Fruit fly (Drosophila melanogaster) whole organism, embryonic: ENCODE results near the gene CG31538.
A peak's percentile ranks its signal among the peaks of the same experiment; 100 is the strongest.

Experiments
- Bdp1 ChIP-seq: fragments of 200-800 bp; sonication (Bioruptor generic); optimal IDR thresholded peaks from 3 replicates; lab custom pipeline; 2016; ENCODE audit warnings: missing biosample characterization, missing genetic modification characterization
- CG10979 ChIP-seq: fragments of 200-800 bp; sonication (Bioruptor generic); optimal IDR thresholded peaks from 2 replicates; lab custom pipeline; 2018; ENCODE audit warnings: missing biosample characterization, mild to moderate bottlenecking, missing genetic modification characterization, moderate library complexity
- CG11247 ChIP-seq: fragments of 200-800 bp; sonication (Bioruptor generic); IDR thresholded peaks from 2 replicates; pipeline ENCODE4 v1.3.6; 2022; ENCODE audit warnings: missing biosample characterization, missing genetic modification characterization
- CG11456 ChIP-seq: fragments of 200-800 bp; sonication (Bioruptor generic); IDR thresholded peaks from 3 replicates; pipeline ENCODE4 v1.3.6; 2022; ENCODE audit warnings: missing biosample characterization, missing genetic modification characterization
- CG1233 ChIP-seq: fragments of 200-800 bp; sonication (Bioruptor generic); optimal IDR thresholded peaks from 4 replicates; lab custom pipeline; 2018; ENCODE audit warnings: missing biosample characterization, mild to moderate bottlenecking, missing genetic modification characterization
- CG12942 ChIP-seq: fragments of 200-800 bp; sonication (Bioruptor generic); optimal IDR thresholded peaks from 3 replicates; lab custom pipeline; 2016; ENCODE audit warnings: missing biosample characterization, missing genetic modification characterization
- CG14441 ChIP-seq: fragments of 200-800 bp; sonication (Bioruptor generic); IDR thresholded peaks from 2 replicates; pipeline ENCODE4 v1.3.6; 2022; ENCODE audit warnings: missing biosample characterization, missing genetic modification characterization
- CG14965 ChIP-seq: fragments of 200-800 bp; sonication (Bioruptor generic); optimal IDR thresholded peaks from 2 replicates; lab custom pipeline; 2016; ENCODE audit warnings: missing biosample characterization, missing genetic modification characterization, borderline replicate concordance
- CG17802 ChIP-seq: fragments of 200-800 bp; sonication (Bioruptor generic); optimal IDR thresholded peaks from 2 replicates; lab custom pipeline; 2018; ENCODE audit warnings: missing biosample characterization, mild to moderate bottlenecking, missing genetic modification characterization, moderate library complexity
- CG18262 ChIP-seq: fragments of 200-800 bp; optimal IDR thresholded peaks from 3 replicates; lab custom pipeline; 2019; ENCODE audit warnings: missing biosample characterization, mild to moderate bottlenecking, missing genetic modification characterization, moderate library complexity
- CG2116 ChIP-seq: fragments of 200-800 bp; sonication (Bioruptor generic); optimal IDR thresholded peaks from 3 replicates; lab custom pipeline; 2018; ENCODE audit warnings: missing biosample characterization, mild to moderate bottlenecking, missing genetic modification characterization
- CG31441 ChIP-seq: fragments of 200-800 bp; sonication (Bioruptor generic); IDR thresholded peaks from 2 replicates; pipeline ENCODE4 v1.3.6; 2022; ENCODE audit warnings: missing biosample characterization, missing genetic modification characterization
- CG4617 ChIP-seq: fragments of 200-800 bp; sonication (Bioruptor generic); optimal IDR thresholded peaks from 3 replicates; lab custom pipeline; 2016; ENCODE audit warnings: missing biosample characterization, missing genetic modification characterization, borderline replicate concordance
- CG4707 ChIP-seq: fragments of 200-800 bp; sonication (Bioruptor generic); optimal IDR thresholded peaks from 2 replicates; lab custom pipeline; 2018; ENCODE audit warnings: missing biosample characterization, mild to moderate bottlenecking, missing genetic modification characterization, moderate library complexity
- CG8388 ChIP-seq: fragments of 200-800 bp; sonication (Bioruptor generic); optimal IDR thresholded peaks from 2 replicates; lab custom pipeline; 2019; ENCODE audit warnings: missing biosample characterization, mild to moderate bottlenecking, missing genetic modification characterization, moderate library complexity
- CG9215 ChIP-seq: fragments of 200-800 bp; sonication (Bioruptor generic); IDR thresholded peaks from 2 replicates; pipeline ENCODE4 v1.3.6; 2022; ENCODE audit warnings: missing biosample characterization, missing genetic modification characterization
- Dip3 ChIP-seq: fragments of 200-800 bp; sonication (Bioruptor generic); optimal IDR thresholded peaks from 3 replicates; lab custom pipeline; 2016; ENCODE audit warnings: missing biosample characterization, missing genetic modification characterization
- E2f1 ChIP-seq: fragments of 200-800 bp; sonication (Bioruptor generic); IDR thresholded peaks from 2 replicates; pipeline ENCODE4 v1.3.6; 2022; ENCODE audit warnings: missing biosample characterization, missing genetic modification characterization
- Eip74EF ChIP-seq, 2 experiments: fragments of 200-800 bp in 1 of 2; fragments of >200 bp in 1 of 2; sonication (Bioruptor generic) in 1 of 2; optimal IDR thresholded peaks; 2 replicates each; lab custom pipeline; 2017 to 2019; ENCODE audit warnings: missing biosample characterization in 2 of 2, missing genetic modification characterization in 2 of 2, mild to moderate bottlenecking in 1 of 2, moderate library complexity in 1 of 2
- Ets97D ChIP-seq: fragments of 200-800 bp; sonication (Bioruptor generic); optimal IDR thresholded peaks from 3 replicates; lab custom pipeline; 2016; ENCODE audit warnings: missing biosample characterization, missing genetic modification characterization
- HHEX ChIP-seq: fragments of 200-800 bp; sonication (Bioruptor generic); optimal IDR thresholded peaks from 3 replicates; lab custom pipeline; 2017; ENCODE audit warnings: missing biosample characterization, mild to moderate bottlenecking, missing genetic modification characterization, missing genetic modification reagents
- Hmr ChIP-seq: fragments of 200-800 bp; sonication (Bioruptor generic); optimal IDR thresholded peaks from 3 replicates; lab custom pipeline; 2017; ENCODE audit warnings: mild to moderate bottlenecking, missing biosample characterization, missing genetic modification reagents, missing genetic modification characterization
- MBD-R2 ChIP-seq: fragments of 200-800 bp; sonication (Bioruptor generic); IDR thresholded peaks from 2 replicates; pipeline ENCODE4 v1.3.6; 2022; ENCODE audit warnings: missing biosample characterization, missing genetic modification characterization
- Optix ChIP-seq: fragments of 200-800 bp; sonication (Bioruptor generic); IDR thresholded peaks from 3 replicates; pipeline ENCODE4 v1.3.6; 2022; ENCODE audit warnings: missing biosample characterization, missing genetic modification characterization
- Poxn ChIP-seq: fragments of 200-800 bp; sonication (Bioruptor generic); IDR thresholded peaks from 2 replicates; pipeline ENCODE4 v1.3.6; 2022; ENCODE audit warnings: missing biosample characterization, missing genetic modification characterization
- Ptx1 ChIP-seq: fragments of 200-800 bp; sonication (Bioruptor generic); IDR thresholded peaks from 2 replicates; pipeline ENCODE4 v1.3.6; 2022; ENCODE audit warnings: missing biosample characterization, missing genetic modification characterization
- Rfx ChIP-seq: fragments of 200-800 bp; sonication (Bioruptor generic); IDR thresholded peaks from 2 replicates; pipeline ENCODE4 v1.3.6; 2022; ENCODE audit warnings: missing biosample characterization, missing genetic modification characterization
- Side ChIP-seq: fragments of 200-800 bp; sonication (Bioruptor generic); optimal IDR thresholded peaks from 2 replicates; lab custom pipeline; 2016; ENCODE audit warnings: missing biosample characterization, missing genetic modification characterization
- Sox100B ChIP-seq: fragments of 200-800 bp; sonication (Bioruptor generic); optimal IDR thresholded peaks from 3 replicates; lab custom pipeline; 2018; ENCODE audit warnings: missing biosample characterization, mild to moderate bottlenecking, missing genetic modification characterization
- Sry-β ChIP-seq: fragments of 200-800 bp; sonication (Bioruptor generic); optimal IDR thresholded peaks from 2 replicates; lab custom pipeline; 2018; ENCODE audit warnings: missing biosample characterization, mild to moderate bottlenecking, missing genetic modification characterization, moderate library complexity
- Taf1 ChIP-seq: fragments of 200-800 bp; sonication (Bioruptor generic); IDR thresholded peaks from 2 replicates; pipeline ENCODE4 v1.3.6; 2022; ENCODE audit warnings: missing biosample characterization, missing genetic modification characterization
- abd-A ChIP-seq: fragments of 200-800 bp; sonication (Bioruptor generic); optimal IDR thresholded peaks from 3 replicates; lab custom pipeline; 2019; ENCODE audit warnings: missing biosample characterization, mild to moderate bottlenecking, missing genetic modification characterization, moderate library complexity
- al ChIP-seq: fragments of 200-800 bp; sonication (Bioruptor generic); IDR thresholded peaks from 2 replicates; pipeline ENCODE4 v1.3.6; 2022; ENCODE audit warnings: missing biosample characterization, missing genetic modification characterization
- ato ChIP-seq: fragments of 200-800 bp; sonication (Bioruptor generic); IDR thresholded peaks from 2 replicates; pipeline ENCODE4 v1.3.6; 2022; ENCODE audit warnings: missing biosample characterization, missing genetic modification characterization; ENCODE audit not compliant: partially characterized antibody
- bcd ChIP-seq: fragments of 200-800 bp; sonication (Bioruptor generic); optimal IDR thresholded peaks from 2 replicates; lab custom pipeline; 2017; ENCODE audit warnings: missing biosample characterization, mild to moderate bottlenecking, missing genetic modification characterization
- chinmo ChIP-seq: fragments of 200-800 bp; sonication (Bioruptor generic); IDR thresholded peaks from 4 replicates; pipeline ENCODE4 v1.3.6; 2022; ENCODE audit warnings: missing biosample characterization, missing genetic modification characterization; ENCODE audit not compliant: partially characterized antibody
- crol ChIP-seq: fragments of 200-800 bp; sonication (Bioruptor generic); IDR thresholded peaks from 2 replicates; pipeline ENCODE4 v1.3.6; 2022; ENCODE audit warnings: missing biosample characterization, missing genetic modification characterization
- cwo ChIP-seq: fragments of 200-800 bp; sonication (Bioruptor generic); optimal IDR thresholded peaks from 3 replicates; lab custom pipeline; 2017; ENCODE audit warnings: missing biosample characterization, missing genetic modification characterization, mild to moderate bottlenecking, moderate library complexity, missing genetic modification reagents
- fd102C ChIP-seq: fragments of 200-800 bp; sonication (Bioruptor generic); optimal IDR thresholded peaks from 2 replicates; lab custom pipeline; 2018; ENCODE audit warnings: missing biosample characterization, mild to moderate bottlenecking, missing genetic modification characterization, moderate library complexity
- hkb ChIP-seq, 2 experiments: fragments of 200-800 bp in 1 of 2; fragments of >200 bp in 1 of 2; sonication (Bioruptor generic) in 1 of 2; IDR thresholded peaks in 1 of 2; optimal IDR thresholded peaks in 1 of 2; 2 replicates each; pipeline versions ENCODE4 v1.3.6 to Lab custom; 2017 to 2022; ENCODE audit warnings: missing biosample characterization in 1 of 2, missing genetic modification characterization in 1 of 2
- hth ChIP-seq: fragments of >200 bp; optimal IDR thresholded peaks from 2 replicates; lab custom pipeline; 2017; ENCODE audit warnings: inconsistent platforms
- otp ChIP-seq: fragments of 200-800 bp; sonication (Bioruptor generic); IDR thresholded peaks from 3 replicates; pipeline ENCODE4, ENCODE4 v1.3.6; 2022; ENCODE audit warnings: missing biosample characterization, missing genetic modification characterization
- sens ChIP-seq: fragments of 200-800 bp; sonication (Bioruptor generic); peaks from one replicate; lab custom pipeline; 2016; ENCODE audit warnings: missing biosample characterization, missing genetic modification characterization
- slou ChIP-seq: fragments of 200-800 bp; sonication (Bioruptor generic); optimal IDR thresholded peaks from 3 replicates; lab custom pipeline; 2016; ENCODE audit warnings: missing biosample characterization, missing genetic modification characterization
- tin ChIP-seq: fragments of 200-800 bp; sonication (Bioruptor generic); optimal IDR thresholded peaks from 3 replicates; lab custom pipeline; 2016; ENCODE audit warnings: missing biosample characterization, missing genetic modification characterization
- vfl ChIP-seq: fragments of 200-800 bp; sonication (Bioruptor generic); optimal IDR thresholded peaks from 2 replicates; lab custom pipeline; 2016; ENCODE audit warnings: missing biosample characterization, missing genetic modification characterization
- wek ChIP-seq: fragments of 200-800 bp; sonication (Bioruptor generic); optimal IDR thresholded peaks from 3 replicates; lab custom pipeline; 2018; ENCODE audit warnings: missing biosample characterization, mild to moderate bottlenecking, missing genetic modification characterization, moderate library complexity
- zfh2 ChIP-seq: fragments of 200-800 bp; sonication (Bioruptor generic); optimal IDR thresholded peaks from 2 replicates; lab custom pipeline; 2016; ENCODE audit warnings: missing biosample characterization, missing genetic modification characterization

CG31538 gene

dm6 chr3R:5263311-5264250 is 14.1 kb downstream of the CG31538 start (continued):
- no peak for TF ChIP-seq Dip3
- peak; percentile 83 for TF ChIP-seq Ptx1 (GFP tag; lab: Robert Waterston, UW)
- TF ChIP-seq Eip74EF (GFP tag; optimal IDR thresholded peaks at IDR 0.05; lab: Kevin White, UChicago), result peak in 1 of 2 experiments; percentile 96
- TF ChIP-seq hth, result no peak
- TF ChIP-seq vfl (GFP tag; lab: Kevin White, UChicago), result no peak
- TF ChIP-seq tin (GFP tag; lab: Kevin White, UChicago), result peak; percentile 82
- TF ChIP-seq CG14441, result peak; percentile 71
- TF ChIP-seq CG4617 (GFP tag; lab: Kevin White, UChicago), result peak; percentile 17
- TF ChIP-seq Bdp1, result no peak
- peak; percentile 86 for TF ChIP-seq bcd
- no peak; the same call in 2 of the 3 replicates for TF ChIP-seq otp (GFP tag; lab: Robert Waterston, UW)
- peak; percentile 95 for TF ChIP-seq Sox100B (GFP tag; lab: Kevin White, UChicago)
- TF ChIP-seq wek (GFP tag; lab: Kevin White, UChicago), result no peak
- peak; percentile 83 for TF ChIP-seq CG8388 (GFP tag; lab: Kevin White, UChicago)
- TF ChIP-seq CG4707, result peak; percentile 35
- peak; percentile 90 for TF ChIP-seq CG1233
- TF ChIP-seq ato (GFP tag; lab: Robert Waterston, UW), result no peak
- TF ChIP-seq E2f1 (GFP tag; lab: Robert Waterston, UW), result peak; percentile 72
- TF ChIP-seq chinmo (GFP tag; lab: Robert Waterston, UW), result peak; percentile 97
- peak; percentile 92 for TF ChIP-seq CG18262 (tag; lab: Kevin White, UChicago)
- TF ChIP-seq CG14965 (GFP tag; lab: Kevin White, UChicago), result no peak
- peak; percentile 97 for TF ChIP-seq cwo (GFP tag; lab: Kevin White, UChicago)
- peak; percentile 8 for TF ChIP-seq zfh2 (GFP tag; lab: Kevin White, UChicago)
- peak; percentile 91 for TF ChIP-seq crol
- no peak for TF ChIP-seq Side (GFP tag; lab: Kevin White, UChicago)
- peak; percentile 22 for TF ChIP-seq CG2116
- peak; percentile 84 for TF ChIP-seq abd-A (tag; lab: Kevin White, UChicago)
- peak; percentile 61; the same call in 1 of the 2 replicates for TF ChIP-seq CG11247 (GFP tag; lab: Robert Waterston, UW)
- TF ChIP-seq Ets97D (GFP tag; lab: Kevin White, UChicago), result no peak
- TF ChIP-seq Sry-β (GFP tag; lab: Kevin White, UChicago), result no peak
- peak; percentile 89 for TF ChIP-seq Hmr (GFP tag; lab: Kevin White, UChicago)
- peak; percentile 36; the same call in 1 of the 2 replicates for TF ChIP-seq MBD-R2 (GFP tag; lab: Robert Waterston, UW)
- peak; percentile 70 for TF ChIP-seq CG12942 (GFP tag; lab: Kevin White, UChicago)
- peak; percentile 44 for TF ChIP-seq CG17802 (tag; lab: Kevin White, UChicago)
- TF ChIP-seq Poxn, result peak; percentile 42; the same call in 1 of the 2 replicates
- peak; percentile 83 for TF ChIP-seq Rfx
- TF ChIP-seq CG11456 (GFP tag; lab: Robert Waterston, UW), result peak; percentile 84; the same call in 2 of the 3 replicates
- peak; percentile 35 for TF ChIP-seq slou
- no peak for TF ChIP-seq fd102C (GFP tag; lab: Kevin White, UChicago)
- TF ChIP-seq CG10979 (tag; lab: Kevin White, UChicago), result peak; percentile 88
- TF ChIP-seq sens, result peak; percentile 55
- TF ChIP-seq Optix (GFP tag; lab: Robert Waterston, UW), result peak; percentile 43; the same call in 1 of the 3 replicates
- no peak; the same call in 1 of the 2 replicates for TF ChIP-seq CG9215 (GFP tag; lab: Robert Waterston, UW)
- peak; percentile 79 for TF ChIP-seq al (GFP tag; lab: Robert Waterston, UW)
- TF ChIP-seq CG31441 (GFP tag; lab: Robert Waterston, UW), result peak; percentile 96
- TF ChIP-seq hkb (optimal IDR thresholded peaks at IDR 0.05; lab: Kevin White, UChicago), result no peak
- TF ChIP-seq hkb (GFP tag; IDR thresholded peaks at IDR 0.05; lab: Robert Waterston, UW), result peak; percentile 68
- peak; percentile 88 for TF ChIP-seq HHEX (GFP tag; lab: Kevin White, UChicago)
- no peak for TF ChIP-seq Taf1
